Fruit fly (Drosophila melanogaster) whole organism: ENCODE results near the gene CG7083.

Experiments used
- CG8478 ChIP-seq: fragments of >200 bp; optimal IDR thresholded peaks from 2 replicates; lab custom pipeline; 2018; ENCODE audit warnings: inconsistent platforms
- Dll ChIP-seq: fragments of >200 bp; optimal IDR thresholded peaks from 2 replicates; lab custom pipeline; 2017
- pan ChIP-seq: fragments of >200 bp; optimal IDR thresholded peaks from 2 replicates; lab custom pipeline; 2017
- psq ChIP-seq: fragments of >200 bp; optimal IDR thresholded peaks from 2 replicates; lab custom pipeline; 2017
- usp ChIP-seq: fragments of >200 bp; optimal IDR thresholded peaks from 2 replicates; lab custom pipeline; 2017; ENCODE audit warnings: missing biosample characterization, missing genetic modification characterization, mixed read lengths

DNA sequence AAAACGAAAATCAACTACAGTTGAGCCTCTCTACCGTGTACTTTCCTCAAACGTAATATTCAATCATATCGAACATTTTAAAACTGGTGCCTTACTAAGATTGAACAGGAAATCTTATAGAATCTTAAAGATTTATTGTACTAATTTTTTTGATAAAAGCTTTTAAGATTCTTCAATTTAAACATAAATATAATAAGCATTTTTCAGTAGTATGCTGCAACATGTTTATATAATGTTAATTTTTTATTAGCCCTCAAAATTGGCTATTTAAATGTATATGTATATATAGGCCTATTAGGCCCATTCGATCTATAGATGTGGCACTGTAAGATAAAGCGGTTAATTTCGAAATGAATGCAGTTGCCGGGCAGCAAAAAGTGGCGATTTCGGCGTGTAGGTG, 31.0 kb downstream of the CG7083 start:
- TF ChIP-seq usp (no peak), CG8478 (no peak), pan (lab: Kevin White, UChicago) (no peak), psq (lab: Kevin White, UChicago) (no peak), Dll (lab: Kevin White, UChicago) (no peak)
